Worm (Caenorhabditis elegans) whole organism, L4/young adult: ENCODE results near the gene csn-1.

ENCODE experiments used
- W03F9.2 ChIP-seq: fragments of 150-350 bp; optimal IDR thresholded peaks from 2 replicates; lab custom pipeline; 2014; ENCODE audit warnings: missing biosample characterization, missing genetic modification characterization
- dao-5 ChIP-seq: sonication (generic microtip); optimal IDR thresholded peaks from 2 replicates; lab custom pipeline; 2016; ENCODE audit warnings: missing genotype, missing genetic modification characterization, moderate library complexity, missing compliant biosample characterization
- him-1 ChIP-seq: sonication (generic microtip); optimal IDR thresholded peaks from 2 replicates; lab custom pipeline; 2016; ENCODE audit warnings: missing genotype, missing genetic modification reagents, missing genetic modification characterization, missing compliant biosample characterization

DNA sequence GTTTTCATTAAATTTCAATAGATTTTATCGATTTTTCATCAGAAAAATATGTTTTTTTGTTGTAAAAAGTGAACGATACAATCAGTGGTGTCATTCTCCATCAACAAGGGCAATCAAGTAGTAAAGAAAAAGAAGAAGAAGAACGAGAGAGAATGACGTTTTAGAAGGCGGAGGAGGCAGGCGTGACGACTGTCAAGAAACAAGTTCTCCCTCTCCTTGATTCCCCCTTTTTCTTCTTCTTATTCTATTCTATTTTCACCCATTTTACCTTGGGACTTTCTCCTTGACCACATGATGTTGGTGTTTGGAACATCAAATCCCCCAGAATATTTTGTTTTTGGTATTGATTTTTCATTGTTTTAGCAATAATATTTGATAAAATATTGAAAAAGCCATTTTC is 35.3 kb upstream of the csn-1 start:
- no peak for TF ChIP-seq W03F9.2 (tag; lab: Kevin White, UChicago)
- no peak for TF ChIP-seq him-1
- TF ChIP-seq dao-5 (tag; lab: Kevin White, UChicago), result no peak
